Fruit fly (Drosophila melanogaster) whole organism, embryonic: Measurements from ENCODE around the gene CG31183.

Experiments
- D ChIP-seq, 2 experiments: fragments of 200-800 bp in 1 of 2; fragments of >200 bp in 1 of 2; sonication (Bioruptor generic) in 1 of 2; optimal IDR thresholded peaks; 2 replicates in 1 of 2; 3 replicates in 1 of 2; lab custom pipeline; 2017; ENCODE audit warnings: mild to moderate bottlenecking in 1 of 2, missing biosample characterization in 1 of 2, missing genetic modification characterization in 1 of 2, missing genetic modification reagents in 1 of 2
- H15 ChIP-seq: fragments of 200-800 bp; sonication (Bioruptor generic); IDR thresholded peaks from 3 replicates; pipeline ENCODE4 v1.3.6; 2022; ENCODE audit warnings: missing biosample characterization, missing genetic modification characterization
- HLH54F ChIP-seq: fragments of 200-800 bp; sonication (Bioruptor generic); optimal IDR thresholded peaks from 3 replicates; lab custom pipeline; 2016; ENCODE audit warnings: missing biosample characterization, missing genetic modification characterization
- da ChIP-seq: fragments of 200-800 bp; sonication (Bioruptor generic); optimal IDR thresholded peaks from 2 replicates; lab custom pipeline; 2016; ENCODE audit warnings: missing biosample characterization, missing genetic modification characterization
- grn ChIP-seq: fragments of 200-800 bp; sonication (Bioruptor generic); optimal IDR thresholded peaks from 3 replicates; lab custom pipeline; 2017; ENCODE audit warnings: missing biosample characterization, missing genetic modification characterization
- lab ChIP-seq: fragments of 200-800 bp; sonication (Bioruptor generic); optimal IDR thresholded peaks from 3 replicates; lab custom pipeline; 2017; ENCODE audit warnings: missing biosample characterization, missing genetic modification characterization, mild to moderate bottlenecking, moderate library complexity, missing genetic modification reagents

dm6 chr3R:15814150-15814549 is 61.6 kb downstream of the CG31183 start:
- TF ChIP-seq H15 (GFP tag; lab: Robert Waterston, UW) = no peak
- no peak for TF ChIP-seq da
- no peak for TF ChIP-seq grn (GFP tag; lab: Kevin White, UChicago)
- TF ChIP-seq D (optimal IDR thresholded peaks at IDR 0.05; lab: Kevin White, UChicago) = no peak
- no peak for TF ChIP-seq D (GFP tag; optimal IDR thresholded peaks at IDR 0.05; lab: Kevin White, UChicago)
- TF ChIP-seq HLH54F (GFP tag; lab: Kevin White, UChicago) = no peak
- TF ChIP-seq lab (GFP tag; lab: Kevin White, UChicago) = no peak
